Worm (Caenorhabditis elegans) whole organism, late embryonic: ENCODE measurements around the gene srd-28.
"Not testable (repeated sequence)": the region's sequence is repeated elsewhere in the genome, so short reads cannot be mapped to it uniquely, and the experiment has no call there.

Source experiments
- C08G9.2 ChIP-seq: sonication (generic microtip); optimal IDR thresholded peaks from 2 replicates; lab custom pipeline; 2016; ENCODE audit warnings: mild to moderate bottlenecking, missing genetic modification characterization, moderate library complexity, missing compliant biosample characterization
- C38D4.7 ChIP-seq: fragments of 200-800 bp; sonication (Bioruptor generic); optimal IDR thresholded peaks from 2 replicates; lab custom pipeline; 2018; ENCODE audit warnings: mild to moderate bottlenecking, missing genetic modification characterization, moderate library complexity, missing compliant biosample characterization
- F13H6.1 ChIP-seq: sonication (generic microtip); optimal IDR thresholded peaks from 2 replicates; lab custom pipeline; 2016; ENCODE audit warnings: missing genetic modification characterization, missing compliant biosample characterization
- K02D7.2 ChIP-seq: sonication (generic microtip); optimal IDR thresholded peaks from 2 replicates; lab custom pipeline; 2017; ENCODE audit warnings: mild to moderate bottlenecking, missing genetic modification characterization, missing compliant biosample characterization
- K09A11.1 ChIP-seq: sonication (generic microtip); optimal IDR thresholded peaks from 2 replicates; lab custom pipeline; 2017; ENCODE audit warnings: antibody characterized with exemption, mild to moderate bottlenecking, missing genetic modification characterization, missing compliant biosample characterization; ENCODE audit not compliant: insufficient read depth
- Y22D7AL.16 ChIP-seq: sonication (generic microtip); optimal IDR thresholded peaks from 2 replicates; lab custom pipeline; 2016; ENCODE audit warnings: missing genetic modification characterization, missing compliant biosample characterization
- ahr-1 ChIP-seq: sonication (generic microtip); optimal IDR thresholded peaks from 2 replicates; lab custom pipeline; 2016; ENCODE audit warnings: missing genetic modification characterization, missing compliant biosample characterization
- ama-1 ChIP-seq: fragments of 150-350 bp; optimal IDR thresholded peaks from 2 replicates; lab custom pipeline; 2014
- ceh-14 ChIP-seq: sonication (generic microtip); optimal IDR thresholded peaks from 2 replicates; lab custom pipeline; 2016; ENCODE audit warnings: missing genotype, missing genetic modification characterization, missing compliant biosample characterization
- ceh-19 ChIP-seq: fragments of 200-800 bp; sonication (Bioruptor generic); optimal IDR thresholded peaks from 2 replicates; lab custom pipeline; 2018; ENCODE audit warnings: mild to moderate bottlenecking, missing genetic modification characterization, missing compliant biosample characterization
- ceh-22 ChIP-seq: sonication (generic microtip); optimal IDR thresholded peaks from 2 replicates; lab custom pipeline; 2017; ENCODE audit warnings: missing biosample characterization, missing genetic modification characterization
- ceh-30 ChIP-seq: fragments of 150-350 bp; optimal IDR thresholded peaks from 2 replicates; lab custom pipeline; 2014; ENCODE audit warnings: missing biosample characterization, missing genetic modification characterization
- ceh-34 ChIP-seq: sonication (generic microtip); optimal IDR thresholded peaks from 2 replicates; lab custom pipeline; 2016; ENCODE audit warnings: mild to moderate bottlenecking, missing genetic modification characterization, missing compliant biosample characterization
- ceh-9 ChIP-seq: sonication (generic microtip); optimal IDR thresholded peaks from 2 replicates; lab custom pipeline; 2016; ENCODE audit warnings: mild to moderate bottlenecking, missing genetic modification characterization, inconsistent platforms, missing compliant biosample characterization
- dmd-4 ChIP-seq: sonication (generic microtip); optimal IDR thresholded peaks from 2 replicates; lab custom pipeline; 2016; ENCODE audit warnings: borderline replicate concordance, missing genetic modification characterization, missing compliant biosample characterization
- elt-4 ChIP-seq: sonication (generic microtip); optimal IDR thresholded peaks from 2 replicates; lab custom pipeline; 2016; ENCODE audit warnings: missing genetic modification characterization, missing compliant biosample characterization
- eyg-1 ChIP-seq: sonication (generic microtip); optimal IDR thresholded peaks from 2 replicates; lab custom pipeline; 2016; ENCODE audit warnings: missing genotype, missing genetic modification characterization, missing compliant biosample characterization
- fkh-10 ChIP-seq: fragments of 150-350 bp; optimal IDR thresholded peaks from 2 replicates; lab custom pipeline; 2014; ENCODE audit warnings: missing biosample characterization, missing genetic modification reagents, missing genetic modification characterization
- fkh-6 ChIP-seq: sonication (generic microtip); optimal IDR thresholded peaks from 2 replicates; lab custom pipeline; 2016; ENCODE audit warnings: missing genetic modification characterization, missing compliant biosample characterization
- gmeb-2 ChIP-seq: sonication (generic microtip); optimal IDR thresholded peaks from 2 replicates; lab custom pipeline; 2016; ENCODE audit warnings: missing genetic modification characterization, inconsistent platforms, missing compliant biosample characterization
- hlh-13 ChIP-seq: fragments of 200-800 bp; sonication (Bioruptor generic); optimal IDR thresholded peaks from 2 replicates; lab custom pipeline; 2018; ENCODE audit warnings: mild to moderate bottlenecking, missing genetic modification characterization, missing compliant biosample characterization
- hlh-30 ChIP-seq: sonication (generic microtip); optimal IDR thresholded peaks from 2 replicates; lab custom pipeline; 2017; ENCODE audit warnings: antibody characterized with exemption, missing genetic modification characterization, missing compliant biosample characterization; ENCODE audit not compliant: insufficient read depth
- hlh-6 ChIP-seq: sonication (generic microtip); optimal IDR thresholded peaks from 2 replicates; lab custom pipeline; 2016; ENCODE audit warnings: missing genotype, missing genetic modification characterization, missing compliant biosample characterization
- hlh-8 ChIP-seq: sonication (generic microtip); optimal IDR thresholded peaks from 2 replicates; lab custom pipeline; 2016; ENCODE audit warnings: missing genotype, missing genetic modification characterization, missing compliant biosample characterization
- lim-6 ChIP-seq: sonication (generic microtip); optimal IDR thresholded peaks from 2 replicates; lab custom pipeline; 2016; ENCODE audit warnings: missing genetic modification characterization, missing compliant biosample characterization
- lin-11 ChIP-seq: fragments of 200-800 bp; sonication (Bioruptor generic); optimal IDR thresholded peaks from 2 replicates; lab custom pipeline; 2018; ENCODE audit warnings: mild to moderate bottlenecking, missing genetic modification characterization, missing compliant biosample characterization
- nhr-232 ChIP-seq: sonication (generic microtip); optimal IDR thresholded peaks from 2 replicates; lab custom pipeline; 2016; ENCODE audit warnings: missing genetic modification characterization, missing compliant biosample characterization
- odd-2 ChIP-seq: sonication (generic microtip); optimal IDR thresholded peaks from 2 replicates; lab custom pipeline; 2017; ENCODE audit warnings: antibody characterized with exemption, mild to moderate bottlenecking, missing genetic modification characterization, missing compliant biosample characterization
- pag-3 ChIP-seq: sonication (generic microtip); optimal IDR thresholded peaks from 2 replicates; lab custom pipeline; 2016; ENCODE audit warnings: missing compliant biosample characterization, missing genetic modification characterization, borderline replicate concordance
- pha-2 ChIP-seq: sonication (generic microtip); optimal IDR thresholded peaks from 2 replicates; lab custom pipeline; 2017; ENCODE audit warnings: mild to moderate bottlenecking, missing genetic modification characterization, missing compliant biosample characterization
- pha-4 ChIP-seq: fragments of 150-350 bp; optimal IDR thresholded peaks from 2 replicates; lab custom pipeline; 2018; ENCODE audit warnings: missing biosample characterization, missing genetic modification reagents, missing genetic modification characterization
- sox-4 ChIP-seq: sonication (generic microtip); optimal IDR thresholded peaks from 2 replicates; lab custom pipeline; 2017; ENCODE audit warnings: mild to moderate bottlenecking, missing genetic modification characterization, inconsistent platforms, missing compliant biosample characterization
- tbx-7 ChIP-seq: sonication (generic microtip); optimal IDR thresholded peaks from 2 replicates; lab custom pipeline; 2016; ENCODE audit warnings: missing genotype, missing genetic modification characterization, missing compliant biosample characterization
- ttx-3 ChIP-seq: sonication (generic microtip); optimal IDR thresholded peaks from 2 replicates; lab custom pipeline; 2016; ENCODE audit warnings: missing genetic modification reagents, missing genetic modification characterization, missing compliant biosample characterization
- unc-3 ChIP-seq, 2 experiments: fragments of 200-800 bp in 1 of 2; sonication (Bioruptor generic) in 1 of 2; sonication (generic microtip) in 1 of 2; conservative IDR thresholded peaks in 1 of 2; optimal IDR thresholded peaks in 1 of 2; 2 replicates each; pipeline versions ENCODE4 v1.3.6 to Lab custom; 2016 to 2022; ENCODE audit warnings: missing compliant biosample characterization in 2 of 2, missing genetic modification characterization in 2 of 2, missing genetic modification reagents in 1 of 2
- unc-42 ChIP-seq: sonication (generic microtip); optimal IDR thresholded peaks from 2 replicates; lab custom pipeline; 2016; ENCODE audit warnings: missing genotype, missing genetic modification characterization, missing compliant biosample characterization
- unc-55 ChIP-seq: sonication (generic microtip); optimal IDR thresholded peaks from 2 replicates; lab custom pipeline; 2017; ENCODE audit warnings: missing biosample characterization, missing genetic modification reagents, missing genetic modification characterization
- unc-86 ChIP-seq: sonication (generic microtip); optimal IDR thresholded peaks from 2 replicates; lab custom pipeline; 2016; ENCODE audit warnings: missing genetic modification characterization, missing compliant biosample characterization
- ztf-16 ChIP-seq: sonication (generic microtip); optimal IDR thresholded peaks from 2 replicates; lab custom pipeline; 2017; ENCODE audit warnings: missing genetic modification characterization, missing compliant biosample characterization

srd-28 gene

ce11 chrV:15262336-15262735 is 11.9 kb downstream of the srd-28 start, which contains the start of gene M01B2.10:
Gene M01B2.10 (minus strand): TSS chrV:15262436.
- TF ChIP-seq fkh-10; ama-1 (lab: Kevin White, UChicago); ceh-34 (tag; lab: Kevin White, UChicago): not testable (repeated sequence)

DNA sequence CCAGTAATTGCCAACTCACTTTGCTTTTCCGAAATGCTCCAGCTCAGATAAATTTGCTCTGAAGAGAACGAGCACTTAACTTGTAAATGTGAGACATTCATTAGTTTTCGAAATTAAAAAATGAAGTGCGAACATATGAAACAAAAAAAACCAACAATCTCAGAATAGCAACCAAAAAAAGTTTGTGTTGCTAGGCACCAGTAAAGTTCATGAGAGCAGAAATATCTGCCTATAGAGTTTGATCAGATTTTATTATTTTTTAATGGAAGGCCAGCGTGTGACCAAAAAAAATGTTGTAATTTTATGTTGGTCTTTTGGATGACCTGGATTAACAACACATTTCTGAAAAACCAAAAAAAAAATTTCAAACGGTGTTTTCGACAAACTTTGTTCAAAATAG is 13.7 kb downstream of the srd-28 start, which contains the start of gene M01B2.12:
M01B2.12 (minus strand) TSS at position 101 of the 400 bp plus-strand sequence.
- no peak for TF ChIP-seq K09A11.1
- no peak for TF ChIP-seq pha-4 (tag; lab: Kevin White, UChicago)
- no peak for TF ChIP-seq lin-11
- TF ChIP-seq eyg-1 (tag; lab: Kevin White, UChicago), result no peak
- no peak for TF ChIP-seq odd-2 (tag; lab: Kevin White, UChicago)
- TF ChIP-seq unc-3 (GFP tag; conservative IDR thresholded peaks at IDR 0.05; lab: Robert Waterston, UW), result no peak
- no peak for TF ChIP-seq unc-3 (tag; optimal IDR thresholded peaks at IDR 0.05; lab: Kevin White, UChicago)
- TF ChIP-seq hlh-13 (GFP tag; lab: Kevin White, UChicago), result no peak
- no peak for TF ChIP-seq hlh-30
- TF ChIP-seq ceh-30, result no peak
- TF ChIP-seq fkh-6 (tag; lab: Kevin White, UChicago), result no peak
- no peak for TF ChIP-seq F13H6.1 (tag; lab: Kevin White, UChicago)
- no peak for TF ChIP-seq ttx-3 (tag; lab: Kevin White, UChicago)
- no peak for TF ChIP-seq C38D4.7
- no peak for TF ChIP-seq C08G9.2 (tag; lab: Kevin White, UChicago)
- TF ChIP-seq K02D7.2 (tag; lab: Kevin White, UChicago), result no peak
- TF ChIP-seq tbx-7 (tag; lab: Kevin White, UChicago), result no peak
- no peak for TF ChIP-seq lim-6 (tag; lab: Kevin White, UChicago)
- TF ChIP-seq, all 69 proteins: peak for 0

DNA sequence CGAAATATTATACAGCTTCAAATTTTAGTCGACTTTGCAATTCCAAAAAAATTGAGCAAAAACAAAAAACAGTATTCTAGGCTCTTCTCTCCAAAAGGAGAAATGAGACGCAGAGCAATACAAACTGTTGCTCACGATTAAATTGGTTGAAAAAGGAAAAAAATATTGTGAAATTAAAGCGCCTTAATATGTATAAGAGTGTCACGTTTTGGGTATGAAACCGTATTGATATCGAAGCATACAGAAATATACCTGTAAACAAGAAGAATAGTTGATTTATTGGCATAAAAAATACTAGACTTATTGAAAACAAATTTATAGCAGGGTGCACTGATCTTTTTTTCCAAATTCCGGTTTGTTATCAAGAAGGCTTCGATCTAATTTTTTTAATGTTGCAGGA is 15.4 kb downstream of the srd-28 start, which contains the start of gene M01B2.13:
M01B2.13 (minus strand) TSS at position 101 of the 400 bp plus-strand sequence.
- no peak for TF ChIP-seq hlh-8 (tag; lab: Kevin White, UChicago)
- TF ChIP-seq ahr-1 (tag; lab: Kevin White, UChicago), result no peak
- TF ChIP-seq ztf-16, result no peak
- no peak for TF ChIP-seq ceh-9 (tag; lab: Kevin White, UChicago)
- no peak for TF ChIP-seq fkh-6 (tag; lab: Kevin White, UChicago)
- no peak for TF ChIP-seq ceh-34 (tag; lab: Kevin White, UChicago)
- TF ChIP-seq unc-42 (tag; lab: Kevin White, UChicago), result no peak
- TF ChIP-seq gmeb-2 (tag; lab: Kevin White, UChicago), result no peak
- TF ChIP-seq odd-2 (tag; lab: Kevin White, UChicago), result no peak
- TF ChIP-seq F13H6.1 (tag; lab: Kevin White, UChicago), result no peak
- no peak for TF ChIP-seq sox-4
- TF ChIP-seq elt-4 (tag; lab: Kevin White, UChicago), result no peak
- TF ChIP-seq C38D4.7, result no peak
- no peak for TF ChIP-seq ceh-19 (GFP tag; lab: Kevin White, UChicago)
- TF ChIP-seq dmd-4, result no peak
- TF ChIP-seq nhr-232 (tag; lab: Kevin White, UChicago), result no peak
- no peak for TF ChIP-seq fkh-10

DNA sequence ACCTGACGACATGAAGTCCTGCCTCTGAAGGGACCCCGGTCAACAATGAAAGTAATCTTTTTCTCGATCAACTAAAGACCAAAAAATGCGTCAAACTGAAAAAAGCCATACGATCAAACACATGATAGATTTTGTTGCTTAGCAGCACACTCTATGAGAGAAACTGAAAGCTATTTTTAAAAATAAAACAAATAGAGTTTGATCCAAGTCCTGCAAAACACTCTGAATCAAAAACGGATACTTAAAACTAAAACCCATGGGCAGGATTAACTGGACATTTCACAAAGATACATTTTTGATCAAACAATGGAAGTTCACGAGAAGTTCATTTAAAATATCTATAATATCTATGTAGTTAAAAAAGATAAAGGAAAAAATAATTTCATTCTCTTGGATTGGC is 17.0 kb downstream of the srd-28 start, which contains the start of gene T10H4.13:
T10H4.13 (minus strand) TSS at position 101 of the 400 bp plus-strand sequence.
- TF ChIP-seq lim-6 (tag; lab: Kevin White, UChicago) (no peak), fkh-10 (no peak), fkh-6 (tag; lab: Kevin White, UChicago) (no peak), ttx-3 (tag; lab: Kevin White, UChicago) (no peak), pag-3 (no peak), hlh-30 (no peak), unc-86 (no peak), hlh-6 (tag; lab: Kevin White, UChicago) (no peak), unc-55 (GFP tag; lab: Kevin White, UChicago) (no peak), C38D4.7 (no peak), ceh-9 (tag; lab: Kevin White, UChicago) (no peak), ceh-22 (tag; lab: Kevin White, UChicago) (no peak), Y22D7AL.16 (tag; lab: Kevin White, UChicago) (no peak), pha-2 (tag; lab: Kevin White, UChicago) (no peak), ceh-14 (tag; lab: Kevin White, UChicago) (no peak)
